Fruit fly (Drosophila melanogaster): ENCODE results near the gene CG7264.

dm6 chr3L:11801622-11802021, 27.2 kb upstream of the CG7264 start:
- no peak for TF ChIP-seq Hr38 (GFP tag; optimal IDR thresholded peaks at IDR 0.05)
- no peak for TF ChIP-seq CG32006 (GFP tag; optimal IDR thresholded peaks at IDR 0.05)
- TF ChIP-seq Hr39 (GFP tag; optimal IDR thresholded peaks at IDR 0.05): no peak
- TF ChIP-seq Gug (GFP tag; IDR thresholded peaks at IDR 0.05): no peak
- no peak for TF ChIP-seq CG6163 (GFP tag; IDR thresholded peaks at IDR 0.05)
- TF ChIP-seq CG10631 (GFP tag; optimal IDR thresholded peaks at IDR 0.05): no peak
- TF ChIP-seq CG6854 (GFP tag; optimal IDR thresholded peaks at IDR 0.05): no peak
- no peak for TF ChIP-seq CG7368 (GFP tag; optimal IDR thresholded peaks at IDR 0.05)

Data from whole organism, prepupa.